Fruit fly (Drosophila melanogaster): ENCODE results near the gene Unc-76.

Unc-76 gene

dm6 chrX:2094072-2094761 lies 13.8 kb downstream of the Unc-76 start, which contains the start of gene csw (continued):
- TF ChIP-seq CG8290 (GFP tag; optimal IDR thresholded peaks at IDR 0.05) (peak; percentile 38), CG8290 (tag; optimal IDR thresholded peaks at IDR 0.05) (peak in 1 of 2 experiments; percentile 78), CG6683 (GFP tag; optimal IDR thresholded peaks at IDR 0.05) (no peak), croc (GFP tag; conservative IDR thresholded peaks at IDR 0.05) (no peak), Oaz (GFP tag; IDR thresholded peaks at IDR 0.05) (no peak), CG6254 (GFP tag; optimal IDR thresholded peaks at IDR 0.05) (peak; percentile 20), ATbp (GFP tag; optimal IDR thresholded peaks at IDR 0.05) (no peak), Dip3 (GFP tag; optimal IDR thresholded peaks at IDR 0.05) (peak; percentile 3), CG14965 (GFP tag; optimal IDR thresholded peaks at IDR 0.05; ENCODE audit: borderline replicate concordance) (no peak), CG3065 (GFP tag; optimal IDR thresholded peaks at IDR 0.05) (no peak), CG34224 (GFP tag; IDR thresholded peaks at IDR 0.05; ENCODE audit: partially characterized antibody) (no peak), seq (GFP tag; IDR thresholded peaks at IDR 0.05) (0 out of 2 replicates have a peak, but pooled peaks have one; percentile 26), Myb (GFP tag; optimal IDR thresholded peaks at IDR 0.05) (peak; percentile 100), pho (GFP tag; optimal IDR thresholded peaks at IDR 0.05) (peak; percentile 46), run (tag; optimal IDR thresholded peaks at IDR 0.05) (no peak), Dll (GFP tag; IDR thresholded peaks at IDR 0.05; ENCODE audit: partially characterized antibody) (no peak), CG12391 (tag; optimal IDR thresholded peaks at IDR 0.05) (peak; percentile 33), nerfin-2 (GFP tag; IDR thresholded peaks at IDR 0.05; ENCODE audit: partially characterized antibody) (no peak), Hmr (GFP tag; optimal IDR thresholded peaks at IDR 0.05) (peak; percentile 87), CG6854 (GFP tag; optimal IDR thresholded peaks at IDR 0.05) (no peak), CG8944 (GFP tag; optimal IDR thresholded peaks at IDR 0.05) (peak; percentile 54), CG13775 (GFP tag; optimal IDR thresholded peaks at IDR 0.05) (peak; percentile 25), CG2116 (GFP tag; optimal IDR thresholded peaks at IDR 0.05) (peak; percentile 81), CG8388 (GFP tag; optimal IDR thresholded peaks at IDR 0.05) (no peak), unc-4 (GFP tag; IDR thresholded peaks at IDR 0.05; ENCODE audit: partially characterized antibody) (0 out of 2 replicates have a peak, but pooled peaks have one; percentile 14), CG6689 (GFP tag; IDR thresholded peaks at IDR 0.05) (no peak), unpg (GFP tag; optimal IDR thresholded peaks at IDR 0.05) (no peak), CG10431 (GFP tag; optimal IDR thresholded peaks at IDR 0.05) (no peak), ham (GFP tag; IDR thresholded peaks at IDR 0.05) (no peak), E2f1 (GFP tag; IDR thresholded peaks at IDR 0.05) (peak; percentile 17; the same call in 1 of the 2 replicates), Rfx (GFP tag; IDR thresholded peaks at IDR 0.05) (peak; percentile 59), Spps (tag; optimal IDR thresholded peaks at IDR 0.05) (no peak), Awh (GFP tag; IDR thresholded peaks at IDR 0.05) (no peak), Bdp1 (GFP tag; optimal IDR thresholded peaks at IDR 0.05) (peak; percentile 43), sens (GFP tag) (peak; percentile 76), Ravus (GFP tag; IDR thresholded peaks at IDR 0.05) (no peak), kay (GFP tag; optimal IDR thresholded peaks at IDR 0.05) (peak; percentile 21), br (optimal IDR thresholded peaks at IDR 0.05) (no peak), Hr51 (GFP tag; optimal IDR thresholded peaks at IDR 0.05) (peak; percentile 4 to 27), dmrt11E (tag; optimal IDR thresholded peaks at IDR 0.05) (no peak), lmd (GFP tag; IDR thresholded peaks at IDR 0.05) (no peak; the same call in 1 of the 2 replicates), ash1 (GFP tag; optimal IDR thresholded peaks at IDR 0.05) (no peak), CG14710 (tag; optimal IDR thresholded peaks at IDR 0.05) (peak; percentile 65), Lpt (GFP tag; optimal IDR thresholded peaks at IDR 0.05) (no peak), bowl (GFP tag; IDR thresholded peaks at IDR 0.05) (no peak), h (optimal IDR thresholded peaks at IDR 0.05) (no peak), odd (GFP tag; optimal IDR thresholded peaks at IDR 0.05) (no peak), Med (GFP tag) (peak; percentile 96), corto (GFP tag; optimal IDR thresholded peaks at IDR 0.05) (no peak), sr (GFP tag; IDR thresholded peaks at IDR 0.05) (no peak), Hey (tag; optimal IDR thresholded peaks at IDR 0.05) (no peak)
